1 fruit fly cellular context compared by ENCODE assay signal in genomic region chr3R:23257986-23258427, dm6.
TF ChIP-seq lines count a peak whose summit lies in the region.

Gene wda (minus strand): TSS chr3R:23258087.
Gene Pex11c (plus strand): TSS chr3R:23258365.

TF ChIP-seq in whole organism, embryonic, 481 proteins besides CTCF, POLR2A, EP300 and RAD21 (continued from another document):
- TF ChIP-seq CG10321 (GFP tag; IDR thresholded peaks at IDR 0.05; lab: Robert Waterston, UW) (peak; percentile 23; the same call in 1 of the 2 replicates), CG17361 (GFP tag; IDR thresholded peaks at IDR 0.05; lab: Robert Waterston, UW) (peak; percentile 95), ham (GFP tag; IDR thresholded peaks at IDR 0.05; lab: Robert Waterston, UW) (no peak), D19A (tag; optimal IDR thresholded peaks at IDR 0.05; lab: Kevin White, UChicago) (peak; percentile 79), H2.0 (GFP tag; IDR thresholded peaks at IDR 0.05; lab: Robert Waterston, UW) (peak; percentile 79), CG7786 (GFP tag; optimal IDR thresholded peaks at IDR 0.05; lab: Kevin White, UChicago) (peak; percentile 39), CG15514 (GFP tag; optimal IDR thresholded peaks at IDR 0.05; lab: Kevin White, UChicago) (peak; percentile 67), CG9609 (GFP tag; optimal IDR thresholded peaks at IDR 0.05; lab: Kevin White, UChicago) (peak; percentile 8), CG6765 (GFP tag; optimal IDR thresholded peaks at IDR 0.05; lab: Kevin White, UChicago) (peak; percentile 65), p53 (GFP tag; optimal IDR thresholded peaks at IDR 0.05; lab: Kevin White, UChicago) (no peak)
